Worm (Caenorhabditis elegans): Measurements from ENCODE around the gene rab-28.
A peak's percentile ranks its signal among the peaks of the same experiment; 100 is the strongest.

Gene rab-28

ce11 chrIV:9216956-9217355 lies 26.9 kb downstream of the rab-28 start:
- no peak for TF ChIP-seq nhr-77 (tag; optimal IDR thresholded peaks at IDR 0.05)
- TF ChIP-seq dmd-4 (tag; optimal IDR thresholded peaks at IDR 0.05) = no peak
- TF ChIP-seq nhr-129 (tag; optimal IDR thresholded peaks at IDR 0.05) = peak; percentile 74
- no peak for TF ChIP-seq C34F6.9 (tag; optimal IDR thresholded peaks at IDR 0.05)
- TF ChIP-seq fos-1 (tag; optimal IDR thresholded peaks at IDR 0.05) = peak; percentile 69
- TF ChIP-seq sma-9 (GFP tag; optimal IDR thresholded peaks at IDR 0.05) = peak; percentile 36
- TF ChIP-seq sma-9 (tag; optimal IDR thresholded peaks at IDR 0.05) = no peak

ce11 chrIV:9216437-9216836 lies 27.4 kb downstream of the rab-28 start:
- peak; percentile 66 for TF ChIP-seq sem-4 (tag; optimal IDR thresholded peaks at IDR 0.05)
- TF ChIP-seq nhr-25 (tag; optimal IDR thresholded peaks at IDR 0.05) = no peak
- TF ChIP-seq unc-55 (GFP tag; optimal IDR thresholded peaks at IDR 0.05) = peak; percentile 55
- TF ChIP-seq alr-1 (tag; optimal IDR thresholded peaks at IDR 0.05) = no peak
- TF ChIP-seq Y55F3AM.14 (GFP tag; optimal IDR thresholded peaks at IDR 0.05) = no peak
- no peak for TF ChIP-seq nhr-10 (tag; optimal IDR thresholded peaks at IDR 0.05)
- no peak for TF ChIP-seq sma-3 (GFP tag; optimal IDR thresholded peaks at IDR 0.05)
- TF ChIP-seq peb-1 (tag; optimal IDR thresholded peaks at IDR 0.05) = no peak
- TF ChIP-seq lsy-2 (tag; optimal IDR thresholded peaks at IDR 0.05) = peak in 1 of 2 experiments; percentile 66
- TF ChIP-seq nhr-23 (tag; optimal IDR thresholded peaks at IDR 0.05) = no peak
- no peak for TF ChIP-seq elt-3 (tag; optimal IDR thresholded peaks at IDR 0.05)
- no peak for TF ChIP-seq skn-1 (tag; optimal IDR thresholded peaks at IDR 0.05)
- no peak for TF ChIP-seq unc-39 (tag; optimal IDR thresholded peaks at IDR 0.05)
- TF ChIP-seq zag-1 (tag; optimal IDR thresholded peaks at IDR 0.05) = peak; percentile 64
- TF ChIP-seq unc-62 (GFP tag; optimal IDR thresholded peaks at IDR 0.05) = no peak
- TF ChIP-seq snpc-4 (tag; optimal IDR thresholded peaks at IDR 0.05) = peak; percentile 7
- no peak for TF ChIP-seq ceh-82 (tag; optimal IDR thresholded peaks at IDR 0.05)
- TF ChIP-seq sma-9 (GFP tag; optimal IDR thresholded peaks at IDR 0.05) = peak; percentile 73
- TF ChIP-seq sma-9 (tag; optimal IDR thresholded peaks at IDR 0.05) = no peak
- no peak for TF ChIP-seq ceh-16 (tag; optimal IDR thresholded peaks at IDR 0.05)
- peak; percentile 28 for TF ChIP-seq egl-27 (tag; optimal IDR thresholded peaks at IDR 0.05)
- no peak for TF ChIP-seq ama-1 (optimal IDR thresholded peaks at IDR 0.05)
- TF ChIP-seq ztf-11 (tag; optimal IDR thresholded peaks at IDR 0.05) = no peak
- no peak for TF ChIP-seq blmp-1 (tag; optimal IDR thresholded peaks at IDR 0.05; ENCODE audit: insufficient read depth)
- no peak for TF ChIP-seq nhr-12 (tag; optimal IDR thresholded peaks at IDR 0.05)
- TF ChIP-seq nhr-77 (tag; optimal IDR thresholded peaks at IDR 0.05) = no peak
- no peak for TF ChIP-seq mbf-1 (tag; optimal IDR thresholded peaks at IDR 0.05)
- TF ChIP-seq ztf-4 (tag; optimal IDR thresholded peaks at IDR 0.05) = no peak
- peak; percentile 60 for TF ChIP-seq nhr-129 (tag; optimal IDR thresholded peaks at IDR 0.05)
- TF ChIP-seq nhr-6 (tag; optimal IDR thresholded peaks at IDR 0.05) = no peak
- peak; percentile 79 to 89 for TF ChIP-seq mdl-1 (tag; optimal IDR thresholded peaks at IDR 0.05)
- TF ChIP-seq crh-2 (tag; optimal IDR thresholded peaks at IDR 0.05) = peak; percentile 63
- TF ChIP-seq elt-1 (tag; optimal IDR thresholded peaks at IDR 0.05) = no peak
- no peak for TF ChIP-seq dmd-4 (tag; optimal IDR thresholded peaks at IDR 0.05)
- no peak for TF ChIP-seq nhr-21 (tag; optimal IDR thresholded peaks at IDR 0.05)
- no peak for TF ChIP-seq ZK546.5 (tag; optimal IDR thresholded peaks at IDR 0.05)
- no peak for TF ChIP-seq aly-2 (tag; optimal IDR thresholded peaks at IDR 0.05)
- TF ChIP-seq fos-1 (tag; optimal IDR thresholded peaks at IDR 0.05) = no peak
- peak; percentile 27 for TF ChIP-seq F13H6.1 (tag; optimal IDR thresholded peaks at IDR 0.05)
- TF ChIP-seq mab-5 (tag; optimal IDR thresholded peaks at IDR 0.05) = peak; percentile 25
- TF ChIP-seq nhr-237 (tag; optimal IDR thresholded peaks at IDR 0.05) = no peak
- TF ChIP-seq nhr-11 (tag; optimal IDR thresholded peaks at IDR 0.05) = no peak
- no peak for TF ChIP-seq gmeb-1 (tag; optimal IDR thresholded peaks at IDR 0.05)
- peak; percentile 76 for TF ChIP-seq C34F6.9 (tag; optimal IDR thresholded peaks at IDR 0.05)
- peak; percentile 39 for TF ChIP-seq lin-11 (tag; optimal IDR thresholded peaks at IDR 0.05)
- no peak for TF ChIP-seq lin-13 (GFP tag; optimal IDR thresholded peaks at IDR 0.05)
- TF ChIP-seq R02D3.7 (tag; optimal IDR thresholded peaks at IDR 0.05) = no peak
- no peak for TF ChIP-seq ztf-1 (GFP tag; conservative IDR thresholded peaks at IDR 0.05)
- TF ChIP-seq lin-39 (tag; optimal IDR thresholded peaks at IDR 0.05) = no peak
